Worm (Caenorhabditis elegans) whole organism, early embryonic: ENCODE data around the gene T05B9.2.

ENCODE experiments used
- B0310.2 ChIP-seq: sonication (generic microtip); optimal IDR thresholded peaks from 2 replicates; lab custom pipeline; 2016; ENCODE audit warnings: mild to moderate bottlenecking, missing genetic modification characterization, missing compliant biosample characterization
- F13C5.2 ChIP-seq: sonication (generic microtip); optimal IDR thresholded peaks from 2 replicates; lab custom pipeline; 2017; ENCODE audit warnings: mild to moderate bottlenecking, missing genetic modification characterization, inconsistent platforms, missing compliant biosample characterization
- ama-1 ChIP-seq: fragments of 150-350 bp; optimal IDR thresholded peaks from 2 replicates; lab custom pipeline; 2014
- ceh-36 ChIP-seq: sonication (generic microtip); optimal IDR thresholded peaks from 2 replicates; lab custom pipeline; 2016; ENCODE audit warnings: missing genetic modification characterization, inconsistent platforms, missing compliant biosample characterization
- flt-1 ChIP-seq: fragments of 200-800 bp; sonication (Bioruptor generic); IDR thresholded peaks from 2 replicates; pipeline ENCODE4 v1.3.6; 2022; ENCODE audit warnings: missing genetic modification characterization, missing compliant biosample characterization
- hmbx-1 ChIP-seq: sonication (generic microtip); optimal IDR thresholded peaks from 2 replicates; lab custom pipeline; 2016; ENCODE audit warnings: mild to moderate bottlenecking, missing genetic modification characterization, missing compliant biosample characterization
- hmg-4 ChIP-seq: fragments of 200-800 bp; sonication (Bioruptor generic); optimal IDR thresholded peaks from 2 replicates; lab custom pipeline; 2018; ENCODE audit warnings: mild to moderate bottlenecking, missing genetic modification characterization, missing compliant biosample characterization
- sea-1 ChIP-seq: fragments of 200-800 bp; sonication (Bioruptor generic); conservative IDR thresholded peaks from 2 replicates; pipeline ENCODE4 v1.3.6; 2022; ENCODE audit warnings: missing genetic modification characterization, missing compliant biosample characterization
- tbx-11 ChIP-seq: fragments of 200-800 bp; sonication (Bioruptor generic); IDR thresholded peaks from 2 replicates; pipeline ENCODE4 v1.3.6; 2022; ENCODE audit warnings: missing genetic modification characterization, missing compliant biosample characterization
- tbx-37 ChIP-seq: fragments of 200-800 bp; sonication (Bioruptor generic); conservative IDR thresholded peaks from 2 replicates; pipeline ENCODE4 v1.3.6; 2022; ENCODE audit warnings: missing genetic modification reagents, missing genetic modification characterization, missing compliant biosample characterization
- tra-4 ChIP-seq: sonication (generic microtip); optimal IDR thresholded peaks from 2 replicates; lab custom pipeline; 2017; ENCODE audit warnings: missing genetic modification characterization, missing compliant biosample characterization

DNA sequence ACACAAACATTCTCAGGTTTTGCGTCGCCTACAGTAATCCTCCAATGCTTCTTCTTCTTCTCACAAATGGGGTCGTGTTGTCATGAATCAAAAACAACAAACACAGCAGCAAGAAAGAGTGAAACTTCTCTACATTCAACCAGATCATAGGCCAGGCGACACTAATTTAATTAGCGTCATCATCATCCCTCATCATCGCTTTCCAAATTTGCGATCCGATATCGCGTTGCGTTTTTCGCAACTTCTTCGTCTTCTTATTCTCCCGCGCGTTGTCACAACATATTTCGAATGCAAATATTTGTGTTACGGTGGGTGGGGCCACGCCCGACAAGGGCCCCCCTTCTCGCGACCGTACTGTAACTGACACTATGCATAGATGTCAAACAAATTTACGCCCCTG is 30.8 kb downstream of the T05B9.2 start:
- TF ChIP-seq B0310.2 (no peak), ama-1 (no peak), tbx-37 (GFP tag; lab: Robert Waterston, UW) (no peak), ceh-36 (tag; lab: Kevin White, UChicago) (no peak), hmbx-1 (no peak), flt-1 (GFP tag; lab: Robert Waterston, UW) (no peak), sea-1 (GFP tag; lab: Robert Waterston, UW) (no peak), tra-4 (tag; lab: Kevin White, UChicago) (no peak), F13C5.2 (tag; lab: Kevin White, UChicago) (no peak), hmg-4 (GFP tag; lab: Kevin White, UChicago) (no peak), tbx-11 (GFP tag; lab: Robert Waterston, UW) (no peak)
